Fruit fly (Drosophila melanogaster) Kc167 (cell line): ENCODE results near the gene SdhBL.

Experiments
- Sin3A ChIP-seq: fragments of >200 bp; optimal IDR thresholded peaks from 2 replicates; lab custom pipeline; 2018; ENCODE audit warnings: missing external identifiers
- ttk ChIP-seq: sonication (Bioruptor generic); optimal IDR thresholded peaks from 2 replicates; lab custom pipeline; 2017; ENCODE audit warnings: missing external identifiers

DNA sequence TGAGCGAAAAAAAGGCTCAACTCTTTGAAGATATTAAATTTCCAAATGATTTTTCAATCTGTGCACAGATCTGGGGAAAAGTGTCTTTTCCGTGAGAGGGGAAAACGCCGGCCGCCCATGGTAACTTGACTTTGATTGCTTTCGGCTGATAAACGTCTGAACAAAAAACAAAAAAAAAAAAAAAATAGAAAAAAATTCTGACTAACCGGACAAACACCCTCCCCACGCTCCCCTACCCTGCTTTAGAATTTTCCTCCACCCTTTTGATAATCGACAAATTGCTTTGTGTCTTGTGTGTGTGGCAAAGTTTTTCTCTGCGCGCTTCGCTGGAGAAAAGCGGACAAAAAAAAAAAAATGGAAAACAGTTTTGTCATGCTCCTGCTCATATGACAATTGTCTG is 39.2 kb downstream of the SdhBL start:
- TF ChIP-seq Sin3A (lab: Kevin White, UChicago) (no peak), ttk (lab: Kevin White, UChicago) (no peak)
